Worm (Caenorhabditis elegans) whole organism, young adult: ENCODE data around the gene Y7A5A.7.
A peak's percentile ranks its signal among the peaks of the same experiment; 100 is the strongest.

Experiments
- ama-1 ChIP-seq, 3 experiments: fragments of 150-350 bp in 1 of 3; sonication (generic microtip) in 2 of 3; optimal IDR thresholded peaks; 2 replicates each; lab custom pipeline; 2014 to 2018; ENCODE audit warnings: missing biosample characterization in 2 of 3, missing genetic modification characterization in 2 of 3, missing genetic modification reagents in 2 of 3
- nhr-90 ChIP-seq: sonication (generic microtip); optimal IDR thresholded peaks from 2 replicates; lab custom pipeline; 2016; ENCODE audit warnings: missing genotype, mild to moderate bottlenecking, missing genetic modification characterization, missing compliant biosample characterization
- unc-62 ChIP-seq: fragments of 150-350 bp; optimal IDR thresholded peaks from 2 replicates; lab custom pipeline; 2014; ENCODE audit warnings: missing biosample characterization, missing genetic modification reagents, missing genetic modification characterization

ce11 chrX:15773262-15773908 lies 30.6 kb downstream of the Y7A5A.7 start, which contains the start of gene Y7A5A.13:
- TF ChIP-seq unc-62 (GFP tag; lab: Kevin White, UChicago) (no peak), nhr-90 (peak; percentile 58), ama-1 (optimal IDR thresholded peaks at IDR 0.05; lab: Kevin White, UChicago) (no peak), ama-1 (GFP tag; optimal IDR thresholded peaks at IDR 0.05; lab: Kevin White, UChicago) (peak in 1 of 2 experiments; percentile 64)
